Worm (Caenorhabditis elegans): ENCODE data around the gene ZK686.5.

Gene ZK686.5

ce11 chrIII:7736003-7736402 is 31.3 kb downstream of the ZK686.5 start:
- TF ChIP-seq ceh-88 (GFP tag; IDR thresholded peaks at IDR 0.05) (no peak), jun-1 (tag; optimal IDR thresholded peaks at IDR 0.05) (no peak), zag-1 (tag; optimal IDR thresholded peaks at IDR 0.05) (no peak), fkh-4 (tag; optimal IDR thresholded peaks at IDR 0.05; ENCODE audit: borderline replicate concordance) (no peak), lin-13 (GFP tag; optimal IDR thresholded peaks at IDR 0.05) (no peak), nhr-12 (tag; optimal IDR thresholded peaks at IDR 0.05) (no peak), zip-4 (GFP tag; optimal IDR thresholded peaks at IDR 0.05) (no peak), snpc-4 (tag; optimal IDR thresholded peaks at IDR 0.05) (no peak), C16A3.4 (tag; optimal IDR thresholded peaks at IDR 0.05) (no peak), mep-1 (tag; optimal IDR thresholded peaks at IDR 0.05) (no peak), nhr-84 (tag; optimal IDR thresholded peaks at IDR 0.05) (no peak), unc-30 (tag; optimal IDR thresholded peaks at IDR 0.05) (no peak), C34B4.2 (tag; optimal IDR thresholded peaks at IDR 0.05) (no peak), efl-3 (GFP tag; optimal IDR thresholded peaks at IDR 0.05) (no peak), skn-1 (tag; optimal IDR thresholded peaks at IDR 0.05) (no peak), grh-1 (GFP tag; IDR thresholded peaks at IDR 0.05) (no peak)

DNA sequence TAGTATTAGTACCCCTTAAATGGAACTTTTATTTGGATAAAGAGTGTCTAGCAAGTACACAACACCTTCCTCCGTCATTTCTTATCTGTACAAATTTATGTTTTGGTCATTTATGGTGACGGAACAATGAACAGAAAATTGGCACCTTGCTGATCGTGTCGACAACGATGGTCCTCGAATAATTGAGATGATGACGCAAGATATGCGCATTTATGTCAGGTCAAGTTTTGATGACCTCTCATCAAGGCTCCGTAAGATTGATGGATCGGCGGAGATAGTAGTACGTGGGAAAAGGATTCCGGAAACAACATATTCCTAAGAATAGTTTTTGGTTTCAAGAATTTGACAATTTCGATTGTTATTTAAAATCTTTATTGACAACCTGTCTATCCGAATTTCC is 33.2 kb downstream of the ZK686.5 start:
- TF ChIP-seq lsy-2 (tag; optimal IDR thresholded peaks at IDR 0.05) (no peak), sup-37 (GFP tag; optimal IDR thresholded peaks at IDR 0.05) (no peak), isw-1 (GFP tag; IDR thresholded peaks at IDR 0.05) (no peak), pag-3 (tag; optimal IDR thresholded peaks at IDR 0.05; ENCODE audit: borderline replicate concordance, insufficient read depth) (no peak), nhr-19 (GFP tag; conservative IDR thresholded peaks at IDR 0.05) (no peak), F16B12.6 (tag; optimal IDR thresholded peaks at IDR 0.05) (no peak)

ce11 chrIII:7733563-7733962 is 33.8 kb downstream of the ZK686.5 start:
- TF ChIP-seq lin-15B (tag; optimal IDR thresholded peaks at IDR 0.05) = no peak
- no peak for TF ChIP-seq lin-35 (GFP tag; optimal IDR thresholded peaks at IDR 0.05)
- no peak for TF ChIP-seq fkh-10 (GFP tag; optimal IDR thresholded peaks at IDR 0.05)
- TF ChIP-seq sup-37 (GFP tag; optimal IDR thresholded peaks at IDR 0.05) = no peak
- no peak for TF ChIP-seq unc-130 (tag; optimal IDR thresholded peaks at IDR 0.05)
- no peak for TF ChIP-seq efl-3 (GFP tag; optimal IDR thresholded peaks at IDR 0.05)
- no peak for TF ChIP-seq ceh-90 (tag; optimal IDR thresholded peaks at IDR 0.05)
- no peak for TF ChIP-seq aly-2 (tag; optimal IDR thresholded peaks at IDR 0.05)
- TF ChIP-seq pag-3 (tag; optimal IDR thresholded peaks at IDR 0.05; ENCODE audit: borderline replicate concordance, insufficient read depth) = no peak
- no peak for TF ChIP-seq jun-1 (tag; optimal IDR thresholded peaks at IDR 0.05)
- no peak for TF ChIP-seq nhr-47 (tag; optimal IDR thresholded peaks at IDR 0.05)
- TF ChIP-seq zip-4 (GFP tag; optimal IDR thresholded peaks at IDR 0.05) = no peak
- no peak for TF ChIP-seq nhr-11 (tag; optimal IDR thresholded peaks at IDR 0.05)
- no peak for TF ChIP-seq C16A3.4 (tag; optimal IDR thresholded peaks at IDR 0.05)
- no peak for TF ChIP-seq unc-30 (tag; optimal IDR thresholded peaks at IDR 0.05)
- no peak for TF ChIP-seq mef-2 (tag; optimal IDR thresholded peaks at IDR 0.05)
- TF ChIP-seq efl-1 (optimal IDR thresholded peaks at IDR 0.05) = no peak
- no peak for TF ChIP-seq efl-1 (GFP tag; optimal IDR thresholded peaks at IDR 0.05 in 1 of 2)
- TF ChIP-seq nhr-85 (tag) = peak; percentile 83
- no peak for TF ChIP-seq unc-62 (GFP tag; optimal IDR thresholded peaks at IDR 0.05)
- no peak for TF ChIP-seq Y116A8C.19 (tag; optimal IDR thresholded peaks at IDR 0.05; ENCODE audit: borderline replicate concordance)
- TF ChIP-seq skn-1 (tag; optimal IDR thresholded peaks at IDR 0.05) = no peak
- TF ChIP-seq sox-4 (tag; optimal IDR thresholded peaks at IDR 0.05) = no peak
- TF ChIP-seq isw-1 (GFP tag; IDR thresholded peaks at IDR 0.05) = no peak
- TF ChIP-seq hpl-2 (GFP tag; optimal IDR thresholded peaks at IDR 0.05) = no peak
- TF ChIP-seq pax-3 (tag; optimal IDR thresholded peaks at IDR 0.05) = no peak
- no peak for TF ChIP-seq irx-1 (tag; optimal IDR thresholded peaks at IDR 0.05)
- TF ChIP-seq hlh-17 (GFP tag; optimal IDR thresholded peaks at IDR 0.05; ENCODE audit: borderline replicate concordance) = no peak
- no peak for TF ChIP-seq egl-27 (tag; optimal IDR thresholded peaks at IDR 0.05)
- TF ChIP-seq elt-2 (tag; optimal IDR thresholded peaks at IDR 0.05) = no peak
- TF ChIP-seq lin-14 (GFP tag; optimal IDR thresholded peaks at IDR 0.05) = peak; percentile 43
- TF ChIP-seq unc-98 (GFP tag; IDR thresholded peaks at IDR 0.05) = no peak
- TF ChIP-seq nhr-84 (tag; optimal IDR thresholded peaks at IDR 0.05) = no peak
- TF ChIP-seq ztf-11 (tag; optimal IDR thresholded peaks at IDR 0.05) = peak in 1 of 2 experiments; percentile 9
- no peak for TF ChIP-seq C04F5.9 (tag; optimal IDR thresholded peaks at IDR 0.05)
- TF ChIP-seq blmp-1 (tag; optimal IDR thresholded peaks at IDR 0.05) = peak; percentile 49
- TF ChIP-seq sptf-1 (tag; optimal IDR thresholded peaks at IDR 0.05) = no peak
- no peak for TF ChIP-seq ceh-82 (tag; optimal IDR thresholded peaks at IDR 0.05)
